Worm (Caenorhabditis elegans) whole organism, L4 larva: ENCODE results near the gene selt-1.1.

Experiments
- skn-1 ChIP-seq: fragments of 150-350 bp; optimal IDR thresholded peaks from 2 replicates; lab custom pipeline; 2014; ENCODE audit warnings: missing biosample characterization, missing genetic modification characterization
- spr-3 ChIP-seq: fragments of 200-800 bp; sonication (Bioruptor generic); optimal IDR thresholded peaks from 2 replicates; lab custom pipeline; 2018; ENCODE audit warnings: mild to moderate bottlenecking, missing genetic modification characterization, missing compliant biosample characterization

- TF ChIP-seq skn-1 (tag; lab: Kevin White, UChicago) (no peak), spr-3 (no peak)
These were observed 28.9 kb downstream of the selt-1.1 start for ce11 chrX:11517433-11517832.
